Fruit fly (Drosophila melanogaster) whole organism, embryonic: Measurements from ENCODE around the gene CG15019.

ENCODE experiments used
- Bgb ChIP-seq: fragments of 200-800 bp; sonication (Bioruptor generic); IDR thresholded peaks from 2 replicates; pipeline ENCODE4 v1.3.6; 2022; ENCODE audit warnings: missing biosample characterization, missing genetic modification characterization; ENCODE audit not compliant: partially characterized antibody
- CG10543 ChIP-seq: fragments of 200-800 bp; sonication (Bioruptor generic); optimal IDR thresholded peaks from 3 replicates; lab custom pipeline; 2017; ENCODE audit warnings: missing biosample characterization, mild to moderate bottlenecking, missing genetic modification characterization, moderate library complexity
- CG10654 ChIP-seq: fragments of 200-800 bp; sonication (Bioruptor generic); optimal IDR thresholded peaks from 2 replicates; lab custom pipeline; 2016; ENCODE audit warnings: missing biosample characterization, missing genetic modification characterization
- CG11085 ChIP-seq: fragments of 200-800 bp; sonication (Bioruptor generic); IDR thresholded peaks from 2 replicates; pipeline ENCODE4 v1.3.6; 2022; ENCODE audit warnings: missing biosample characterization, missing genetic modification characterization
- CG12769 ChIP-seq: fragments of 200-800 bp; sonication (Bioruptor generic); optimal IDR thresholded peaks from 2 replicates; lab custom pipeline; 2019; ENCODE audit warnings: missing biosample characterization, mild to moderate bottlenecking, missing genetic modification characterization, moderate library complexity
- CG13287 ChIP-seq: fragments of 200-800 bp; sonication (Bioruptor generic); IDR thresholded peaks from 2 replicates; pipeline ENCODE4 v1.3.6; 2022; ENCODE audit warnings: missing biosample characterization, missing genetic modification characterization; ENCODE audit not compliant: partially characterized antibody
- CG16813 ChIP-seq: fragments of 200-800 bp; sonication (Bioruptor generic); IDR thresholded peaks from 3 replicates; pipeline ENCODE4 v1.3.6; 2022; ENCODE audit warnings: missing biosample characterization, missing genetic modification characterization; ENCODE audit not compliant: partially characterized antibody
- CG18011 ChIP-seq: fragments of 200-800 bp; sonication (Bioruptor generic); optimal IDR thresholded peaks from 2 replicates; lab custom pipeline; 2017; ENCODE audit warnings: missing biosample characterization, missing genetic modification characterization, mild to moderate bottlenecking, moderate library complexity, missing genotype
- CG2875 ChIP-seq: fragments of 200-800 bp; sonication (Bioruptor generic); optimal IDR thresholded peaks from 2 replicates; lab custom pipeline; 2017; ENCODE audit warnings: missing biosample characterization, mild to moderate bottlenecking, missing genetic modification characterization, missing genetic modification reagents
- CG30403 ChIP-seq: fragments of 200-800 bp; sonication (Bioruptor generic); optimal IDR thresholded peaks from 3 replicates; lab custom pipeline; 2016; ENCODE audit warnings: missing biosample characterization, missing genetic modification characterization
- CG31224 ChIP-seq: fragments of 200-800 bp; sonication (Bioruptor generic); IDR thresholded peaks from 2 replicates; pipeline ENCODE4 v1.3.6; 2022; ENCODE audit warnings: missing biosample characterization, missing genetic modification characterization
- CG3281 ChIP-seq: fragments of 200-800 bp; sonication (Bioruptor generic); optimal IDR thresholded peaks from 3 replicates; lab custom pipeline; 2017; ENCODE audit warnings: missing biosample characterization, mild to moderate bottlenecking, missing genetic modification characterization
- CG4360 ChIP-seq: fragments of 200-800 bp; sonication (Bioruptor generic); IDR thresholded peaks from 2 replicates; pipeline ENCODE4 v1.3.6; 2022; ENCODE audit warnings: missing biosample characterization, missing genetic modification characterization
- CG4424 ChIP-seq: fragments of 200-800 bp; sonication (Bioruptor generic); optimal IDR thresholded peaks from 3 replicates; lab custom pipeline; 2016; ENCODE audit warnings: missing biosample characterization, missing genetic modification characterization
- CG4820 ChIP-seq: fragments of 200-800 bp; sonication (Bioruptor generic); optimal IDR thresholded peaks from 3 replicates; lab custom pipeline; 2016; ENCODE audit warnings: missing biosample characterization, missing genetic modification characterization
- CG6175 ChIP-seq: fragments of 200-800 bp; sonication (Bioruptor generic); IDR thresholded peaks from 3 replicates; pipeline ENCODE4 v1.3.6; 2022; ENCODE audit warnings: missing biosample characterization, missing genetic modification characterization
- CG7786 ChIP-seq: fragments of 200-800 bp; sonication (Bioruptor generic); optimal IDR thresholded peaks from 2 replicates; lab custom pipeline; 2016; ENCODE audit warnings: missing biosample characterization, missing genetic modification characterization
- CG9932 ChIP-seq: fragments of 200-800 bp; sonication (Bioruptor generic); IDR thresholded peaks from 2 replicates; pipeline ENCODE4 v1.3.6; 2022; ENCODE audit warnings: missing biosample characterization, missing genetic modification characterization
- Doc2 ChIP-seq: fragments of 200-800 bp; sonication (Bioruptor generic); IDR thresholded peaks from 2 replicates; pipeline ENCODE4 v1.3.6; 2022; ENCODE audit warnings: missing biosample characterization, missing genetic modification characterization
- Dref ChIP-seq: fragments of 200-800 bp; sonication (Bioruptor generic); IDR thresholded peaks from 2 replicates; pipeline ENCODE4 v1.3.6; 2022; ENCODE audit warnings: missing biosample characterization, missing genetic modification characterization
- HLH3B ChIP-seq: fragments of 200-800 bp; sonication (Bioruptor generic); IDR thresholded peaks from 2 replicates; pipeline ENCODE4 v1.3.6; 2022; ENCODE audit warnings: missing biosample characterization, missing genetic modification characterization
- Hand ChIP-seq: fragments of 200-800 bp; sonication (Bioruptor generic); optimal IDR thresholded peaks from 2 replicates; lab custom pipeline; 2017; ENCODE audit warnings: mild to moderate bottlenecking, missing biosample characterization, missing genetic modification reagents, missing genetic modification characterization
- Lpt ChIP-seq: fragments of >200 bp; optimal IDR thresholded peaks from 2 replicates; lab custom pipeline; 2018; ENCODE audit warnings: missing biosample characterization, missing genetic modification characterization
- Med ChIP-seq: fragments of 200-800 bp; sonication (Bioruptor generic); peaks from one replicate; lab custom pipeline; 2016; ENCODE audit warnings: missing biosample characterization, missing genetic modification characterization, mild to moderate bottlenecking, inconsistent platforms, moderate library complexity
- Sin3A ChIP-seq: fragments of >200 bp; optimal IDR thresholded peaks from 2 replicates; lab custom pipeline; 2018
- Sox100B ChIP-seq: fragments of 200-800 bp; sonication (Bioruptor generic); optimal IDR thresholded peaks from 3 replicates; lab custom pipeline; 2018; ENCODE audit warnings: missing biosample characterization, mild to moderate bottlenecking, missing genetic modification characterization
- Usf ChIP-seq: fragments of 200-800 bp; sonication (Bioruptor generic); optimal IDR thresholded peaks from 2 replicates; lab custom pipeline; 2017; ENCODE audit warnings: missing genotype, missing biosample characterization, missing genetic modification characterization
- YL-1 ChIP-seq: fragments of 200-800 bp; sonication (Bioruptor generic); optimal IDR thresholded peaks from 3 replicates; lab custom pipeline; 2017; ENCODE audit warnings: missing biosample characterization, mild to moderate bottlenecking, missing genetic modification characterization
- bowl ChIP-seq: fragments of 200-800 bp; sonication (Bioruptor generic); IDR thresholded peaks from 2 replicates; pipeline ENCODE4 v1.3.6; 2022; ENCODE audit warnings: missing biosample characterization, missing genetic modification characterization
- dati ChIP-seq: fragments of 200-800 bp; sonication (Bioruptor generic); IDR thresholded peaks from 2 replicates; pipeline ENCODE4 v1.3.6; 2022; ENCODE audit warnings: missing biosample characterization, missing genetic modification characterization
- disco-r ChIP-seq: fragments of 200-800 bp; sonication (Bioruptor generic); optimal IDR thresholded peaks from 2 replicates; lab custom pipeline; 2016; ENCODE audit warnings: missing biosample characterization, missing genetic modification characterization
- eyg ChIP-seq: fragments of 200-800 bp; sonication (Bioruptor generic); optimal IDR thresholded peaks from 3 replicates; lab custom pipeline; 2016; ENCODE audit warnings: missing biosample characterization, missing genetic modification characterization
- grn ChIP-seq: fragments of 200-800 bp; sonication (Bioruptor generic); optimal IDR thresholded peaks from 3 replicates; lab custom pipeline; 2017; ENCODE audit warnings: missing biosample characterization, missing genetic modification characterization
- ham ChIP-seq: fragments of 200-800 bp; sonication (Bioruptor generic); IDR thresholded peaks from 2 replicates; pipeline ENCODE4 v1.3.6; 2022; ENCODE audit warnings: missing biosample characterization, missing genetic modification characterization
- inv ChIP-seq: fragments of 200-800 bp; sonication (Bioruptor generic); IDR thresholded peaks from 2 replicates; pipeline ENCODE4 v1.3.6; 2022; ENCODE audit warnings: missing biosample characterization, missing genetic modification characterization; ENCODE audit not compliant: partially characterized antibody
- knrl ChIP-seq: fragments of 200-800 bp; sonication (Bioruptor generic); IDR thresholded peaks from 3 replicates; pipeline ENCODE4 v1.3.6; 2022; ENCODE audit warnings: missing biosample characterization, missing genetic modification characterization; ENCODE audit not compliant: partially characterized antibody
- mirr ChIP-seq: fragments of 200-800 bp; sonication (Bioruptor generic); optimal IDR thresholded peaks from 3 replicates; lab custom pipeline; 2018; ENCODE audit warnings: missing biosample characterization, mild to moderate bottlenecking, missing genetic modification characterization
- mld ChIP-seq: fragments of 200-800 bp; sonication (Bioruptor generic); IDR thresholded peaks from 3 replicates; pipeline ENCODE4 v1.3.6; 2022; ENCODE audit warnings: missing biosample characterization, missing genetic modification characterization; ENCODE audit not compliant: partially characterized antibody
- pb ChIP-seq: fragments of 200-800 bp; sonication (Bioruptor generic); optimal IDR thresholded peaks from 3 replicates; lab custom pipeline; 2016; ENCODE audit warnings: missing biosample characterization, missing genetic modification characterization
- peb ChIP-seq: fragments of 200-800 bp; sonication (Bioruptor generic); IDR thresholded peaks from 2 replicates; pipeline ENCODE4 v1.3.6; 2022; ENCODE audit warnings: missing biosample characterization, missing genetic modification characterization
- ro ChIP-seq: fragments of 200-800 bp; sonication (Bioruptor generic); IDR thresholded peaks from 2 replicates; pipeline ENCODE4 v1.3.6; 2022; ENCODE audit warnings: missing biosample characterization, missing genetic modification characterization
- scrt ChIP-seq: fragments of 200-800 bp; sonication (Bioruptor generic); optimal IDR thresholded peaks from 2 replicates; lab custom pipeline; 2018; ENCODE audit warnings: missing biosample characterization, mild to moderate bottlenecking, missing genetic modification characterization, moderate library complexity
- sim ChIP-seq: fragments of 200-800 bp; sonication (Bioruptor generic); IDR thresholded peaks from 2 replicates; pipeline ENCODE4 v1.3.6; 2022; ENCODE audit warnings: missing biosample characterization, missing genetic modification characterization
- sima ChIP-seq: fragments of 200-800 bp; sonication (Bioruptor generic); optimal IDR thresholded peaks from 2 replicates; lab custom pipeline; 2016; ENCODE audit warnings: missing biosample characterization, missing genetic modification characterization
- slp2 ChIP-seq: fragments of 200-800 bp; sonication (Bioruptor generic); optimal IDR thresholded peaks from 2 replicates; lab custom pipeline; 2016; ENCODE audit warnings: missing biosample characterization, missing genetic modification characterization
- tll ChIP-seq, 2 experiments: fragments of 200-800 bp in 1 of 2; fragments of >200 bp in 1 of 2; sonication (Bioruptor generic) in 1 of 2; optimal IDR thresholded peaks; 2 replicates each; lab custom pipeline; 2017 to 2019; ENCODE audit warnings: missing biosample characterization in 2 of 2, missing genetic modification characterization in 2 of 2, mild to moderate bottlenecking in 1 of 2, moderate library complexity in 1 of 2
- trem ChIP-seq: fragments of 200-800 bp; optimal IDR thresholded peaks from 3 replicates; lab custom pipeline; 2019; ENCODE audit warnings: missing biosample characterization, mild to moderate bottlenecking, missing genetic modification characterization, moderate library complexity
- trh ChIP-seq: fragments of 200-800 bp; sonication (Bioruptor generic); optimal IDR thresholded peaks from 2 replicates; lab custom pipeline; 2016; ENCODE audit warnings: missing biosample characterization, missing genetic modification characterization
- ttk ChIP-seq: fragments of 200-800 bp; sonication (Bioruptor generic); IDR thresholded peaks from 2 replicates; pipeline ENCODE4 v2.1.2; 2022; ENCODE audit warnings: missing biosample characterization, missing genetic modification characterization
- zen ChIP-seq: fragments of 200-800 bp; sonication (Bioruptor generic); optimal IDR thresholded peaks from 3 replicates; lab custom pipeline; 2018; ENCODE audit warnings: missing biosample characterization, mild to moderate bottlenecking, missing genetic modification characterization, moderate library complexity
- zf30C ChIP-seq: fragments of 200-800 bp; sonication (Bioruptor generic); optimal IDR thresholded peaks from 3 replicates; lab custom pipeline; 2018; ENCODE audit warnings: missing biosample characterization, mild to moderate bottlenecking, missing genetic modification characterization

Gene CG15019

dm6 chr3L:4413800-4414446 is 8.1 kb upstream of the CG15019 start (continued):
- TF ChIP-seq Med (GFP tag; lab: Kevin White, UChicago) (peak; percentile 95), Bgb (GFP tag; lab: Robert Waterston, UW) (no peak), ham (no peak), bowl (GFP tag; lab: Robert Waterston, UW) (no peak), disco-r (GFP tag; lab: Kevin White, UChicago) (no peak), ro (GFP tag; lab: Robert Waterston, UW) (no peak), CG4424 (GFP tag; lab: Kevin White, UChicago) (no peak), CG3281 (GFP tag; lab: Kevin White, UChicago) (no peak), HLH3B (0 out of 2 replicates have a peak, but pooled peaks have one; percentile 7), tll (GFP tag; optimal IDR thresholded peaks at IDR 0.05; lab: Kevin White, UChicago) (no peak), pb (GFP tag; lab: Kevin White, UChicago) (no peak), CG30403 (no peak), sima (no peak), mld (GFP tag; lab: Robert Waterston, UW) (no peak), CG9932 (GFP tag; lab: Robert Waterston, UW) (peak; percentile 77), inv (GFP tag; lab: Robert Waterston, UW) (no peak), CG7786 (no peak), Dref (GFP tag; lab: Robert Waterston, UW) (no peak), sim (GFP tag; lab: Robert Waterston, UW) (no peak), CG11085 (GFP tag; lab: Robert Waterston, UW) (no peak), CG16813 (GFP tag; lab: Robert Waterston, UW) (no peak), CG31224 (GFP tag; lab: Robert Waterston, UW) (no peak), scrt (GFP tag; lab: Kevin White, UChicago) (no peak), trem (tag; lab: Kevin White, UChicago) (no peak), YL-1 (no peak), Hand (no peak), Lpt (GFP tag; lab: Kevin White, UChicago) (no peak), eyg (GFP tag; lab: Kevin White, UChicago) (no peak), Sin3A (lab: Kevin White, UChicago) (no peak), CG10543 (GFP tag; lab: Kevin White, UChicago) (peak; percentile 98), ttk (GFP tag; lab: Robert Waterston, UW) (no peak), knrl (GFP tag; lab: Robert Waterston, UW) (no peak), slp2 (GFP tag; lab: Kevin White, UChicago) (no peak), CG2875 (GFP tag; lab: Kevin White, UChicago) (no peak), CG4820 (GFP tag; lab: Kevin White, UChicago) (no peak), CG4360 (no peak), Sox100B (GFP tag; lab: Kevin White, UChicago) (no peak), zen (tag; lab: Kevin White, UChicago) (no peak), zf30C (GFP tag; lab: Kevin White, UChicago) (peak; percentile 8), grn (no peak), CG10654 (GFP tag; lab: Kevin White, UChicago) (no peak), CG6175 (0 out of 3 replicates have a peak, but pooled peaks have one; percentile 46), Usf (GFP tag; lab: Kevin White, UChicago) (no peak), peb (no peak), dati (GFP tag; lab: Robert Waterston, UW) (no peak), CG13287 (peak; percentile 53), trh (GFP tag; lab: Kevin White, UChicago) (no peak), mirr (peak; percentile 89), CG12769 (peak; percentile 88), Doc2 (no peak), CG18011 (GFP tag; lab: Kevin White, UChicago) (no peak)
